Worm (Caenorhabditis elegans): Measurements from ENCODE around the gene nrf-5.

ce11 chrV:13799190-13799589 is 28.9 kb upstream of the nrf-5 start:
- TF ChIP-seq peb-1 (tag; optimal IDR thresholded peaks at IDR 0.05) = no peak
- TF ChIP-seq egl-27 (tag; optimal IDR thresholded peaks at IDR 0.05) = no peak
- no peak for TF ChIP-seq lsy-2 (tag; optimal IDR thresholded peaks at IDR 0.05)
- TF ChIP-seq ztf-11 (tag; optimal IDR thresholded peaks at IDR 0.05) = no peak
- TF ChIP-seq elt-3 (tag; optimal IDR thresholded peaks at IDR 0.05) = no peak
- TF ChIP-seq mdl-1 (tag; optimal IDR thresholded peaks at IDR 0.05) = no peak
- TF ChIP-seq lin-39 (tag; optimal IDR thresholded peaks at IDR 0.05) = no peak
- TF ChIP-seq ama-1 (optimal IDR thresholded peaks at IDR 0.05) = no peak
- no peak for TF ChIP-seq nhr-11 (tag; optimal IDR thresholded peaks at IDR 0.05)
- no peak for TF ChIP-seq unc-39 (tag; optimal IDR thresholded peaks at IDR 0.05)
- TF ChIP-seq ceh-82 (tag; optimal IDR thresholded peaks at IDR 0.05) = no peak
- no peak for TF ChIP-seq elt-1 (tag; optimal IDR thresholded peaks at IDR 0.05)
